Worm (Caenorhabditis elegans) whole organism, L1 larva: ENCODE results near the gene tag-191.

Source experiments
- C04F5.9 ChIP-seq: sonication (generic microtip); optimal IDR thresholded peaks from 2 replicates; lab custom pipeline; 2016; ENCODE audit warnings: missing genetic modification characterization, missing compliant biosample characterization
- F16B12.6 ChIP-seq: fragments of 150-350 bp; optimal IDR thresholded peaks from 2 replicates; lab custom pipeline; 2014; ENCODE audit warnings: missing biosample characterization, missing genetic modification characterization
- aly-2 ChIP-seq: fragments of 150-350 bp; optimal IDR thresholded peaks from 2 replicates; lab custom pipeline; 2014; ENCODE audit warnings: missing biosample characterization, missing genetic modification characterization
- blmp-1 ChIP-seq: fragments of 150-350 bp; optimal IDR thresholded peaks from 2 replicates; lab custom pipeline; 2014; ENCODE audit warnings: missing biosample characterization, missing genetic modification characterization
- ceh-63 ChIP-seq: fragments of 200-800 bp; sonication (Bioruptor generic); optimal IDR thresholded peaks from 2 replicates; lab custom pipeline; 2018; ENCODE audit warnings: mild to moderate bottlenecking, missing genetic modification characterization, missing compliant biosample characterization
- ceh-8 ChIP-seq: fragments of 200-800 bp; sonication (Bioruptor generic); optimal IDR thresholded peaks from 2 replicates; lab custom pipeline; 2018; ENCODE audit warnings: mild to moderate bottlenecking, missing genetic modification characterization, moderate library complexity, missing compliant biosample characterization
- ceh-82 ChIP-seq, 3 experiments: fragments of 150-350 bp in 1 of 3; sonication (generic microtip) in 2 of 3; optimal IDR thresholded peaks; 2 replicates each; lab custom pipeline; 2014 to 2017; ENCODE audit warnings: missing biosample characterization in 3 of 3, missing genetic modification characterization in 3 of 3
- dpl-1 ChIP-seq, 3 experiments: fragments of 150-350 bp in 2 of 3; sonication (generic microtip) in 1 of 3; optimal IDR thresholded peaks; 2 replicates each; lab custom pipeline; 2014 to 2017; ENCODE audit warnings: missing biosample characterization in 3 of 3, missing genetic modification characterization in 3 of 3, missing genetic modification reagents in 3 of 3
- efl-3 ChIP-seq: fragments of 200-800 bp; sonication (Bioruptor generic); optimal IDR thresholded peaks from 2 replicates; lab custom pipeline; 2018; ENCODE audit warnings: mild to moderate bottlenecking, missing genetic modification characterization, missing compliant biosample characterization
- egl-27 ChIP-seq, 2 experiments: fragments of 150-350 bp in 1 of 2; sonication (generic microtip); optimal IDR thresholded peaks; 3 replicates each; lab custom pipeline; 2017 to 2018; ENCODE audit warnings: missing biosample characterization in 2 of 2, missing genetic modification characterization in 2 of 2, missing genetic modification reagents in 2 of 2
- elt-3 ChIP-seq, 6 experiments: fragments of 150-350 bp in 1 of 6; sonication (generic microtip); optimal IDR thresholded peaks; 2 replicates each; lab custom pipeline; 2017 to 2018; ENCODE audit warnings: missing biosample characterization in 6 of 6, missing genetic modification characterization in 6 of 6, inconsistent platforms in 1 of 6
- ets-5 ChIP-seq: fragments of 200-800 bp; sonication (Bioruptor generic); IDR thresholded peaks from 2 replicates; pipeline ENCODE4 v1.3.6; 2022; ENCODE audit warnings: missing genetic modification characterization, missing compliant biosample characterization
- fkh-10 ChIP-seq: sonication (generic microtip); optimal IDR thresholded peaks from 2 replicates; lab custom pipeline; 2017; ENCODE audit warnings: missing biosample characterization, missing genetic modification reagents, missing genetic modification characterization
- fos-1 ChIP-seq: fragments of 150-350 bp; optimal IDR thresholded peaks from 2 replicates; lab custom pipeline; 2014; ENCODE audit warnings: missing biosample characterization, missing genetic modification characterization
- grh-1 ChIP-seq: fragments of 200-800 bp; sonication (Bioruptor generic); IDR thresholded peaks from 2 replicates; pipeline ENCODE4 v1.3.6; 2022; ENCODE audit warnings: missing genetic modification reagents, missing genetic modification characterization, missing compliant biosample characterization
- irx-1 ChIP-seq: sonication (generic microtip); optimal IDR thresholded peaks from 2 replicates; lab custom pipeline; 2016; ENCODE audit warnings: missing genetic modification characterization, missing compliant biosample characterization
- isw-1 ChIP-seq: fragments of 200-800 bp; sonication (Bioruptor generic); IDR thresholded peaks from 2 replicates; pipeline ENCODE4 v1.3.6; 2022; ENCODE audit warnings: missing genetic modification characterization, missing compliant biosample characterization
- jun-1 ChIP-seq: fragments of 150-350 bp; optimal IDR thresholded peaks from 2 replicates; lab custom pipeline; 2014; ENCODE audit warnings: missing biosample characterization, missing genetic modification reagents, missing genetic modification characterization
- lin-13 ChIP-seq: fragments of 150-350 bp; optimal IDR thresholded peaks from 2 replicates; lab custom pipeline; 2014; ENCODE audit warnings: missing biosample characterization, missing genetic modification reagents, missing genetic modification characterization
- lin-14 ChIP-seq: fragments of 200-800 bp; sonication (Bioruptor generic); optimal IDR thresholded peaks from 2 replicates; lab custom pipeline; 2018; ENCODE audit warnings: mild to moderate bottlenecking, missing genetic modification characterization, moderate library complexity, missing compliant biosample characterization
- lin-15B ChIP-seq: fragments of 150-350 bp; sonication (generic microtip); optimal IDR thresholded peaks from 3 replicates; lab custom pipeline; 2014; ENCODE audit warnings: missing biosample characterization, missing genetic modification characterization
- lin-39 ChIP-seq: fragments of 150-350 bp; optimal IDR thresholded peaks from 2 replicates; lab custom pipeline; 2014; ENCODE audit warnings: missing biosample characterization, missing genetic modification reagents, missing genetic modification characterization
- lir-3 ChIP-seq: sonication (generic microtip); optimal IDR thresholded peaks from 2 replicates; lab custom pipeline; 2016; ENCODE audit warnings: mild to moderate bottlenecking, missing genetic modification characterization, moderate library complexity, missing compliant biosample characterization; ENCODE audit not compliant: poor library complexity
- lsy-2 ChIP-seq, 2 experiments: fragments of 150-350 bp; optimal IDR thresholded peaks; 2 replicates each; lab custom pipeline; 2014; ENCODE audit warnings: missing biosample characterization in 2 of 2, missing genetic modification characterization in 2 of 2
- mdl-1 ChIP-seq, 2 experiments: fragments of 150-350 bp; optimal IDR thresholded peaks; 2 replicates each; lab custom pipeline; 2014 to 2017; ENCODE audit warnings: missing biosample characterization in 2 of 2, missing genetic modification characterization in 2 of 2, inconsistent platforms in 1 of 2
- mef-2 ChIP-seq: fragments of 150-350 bp; optimal IDR thresholded peaks from 2 replicates; lab custom pipeline; 2014; ENCODE audit warnings: missing biosample characterization, missing genetic modification characterization
- mep-1 ChIP-seq: fragments of 150-350 bp; optimal IDR thresholded peaks from 2 replicates; lab custom pipeline; 2014; ENCODE audit warnings: missing biosample characterization, missing genetic modification characterization
- nhr-20 ChIP-seq: sonication (generic microtip); optimal IDR thresholded peaks from 2 replicates; lab custom pipeline; 2016; ENCODE audit warnings: mild to moderate bottlenecking, missing genetic modification characterization, missing compliant biosample characterization
- nhr-47 ChIP-seq: sonication (generic microtip); optimal IDR thresholded peaks from 2 replicates; lab custom pipeline; 2016; ENCODE audit warnings: mild to moderate bottlenecking, missing genetic modification characterization, moderate library complexity, missing compliant biosample characterization
- nhr-71 ChIP-seq: sonication (generic microtip); optimal IDR thresholded peaks from 2 replicates; lab custom pipeline; 2016; ENCODE audit warnings: mild to moderate bottlenecking, missing genetic modification characterization, moderate library complexity, missing compliant biosample characterization
- nhr-76 ChIP-seq: sonication (generic microtip); optimal IDR thresholded peaks from 2 replicates; lab custom pipeline; 2017; ENCODE audit warnings: missing biosample characterization, missing genetic modification characterization
- nhr-77 ChIP-seq: fragments of 150-350 bp; optimal IDR thresholded peaks from 2 replicates; lab custom pipeline; 2014; ENCODE audit warnings: missing biosample characterization, missing genetic modification characterization
- nhr-84 ChIP-seq: sonication (generic microtip); optimal IDR thresholded peaks from 2 replicates; lab custom pipeline; 2017; ENCODE audit warnings: missing biosample characterization, missing genetic modification characterization
- nhr-85 ChIP-seq: sonication (generic microtip); peaks from one replicate; lab custom pipeline; 2016; ENCODE audit warnings: missing genetic modification characterization, inconsistent platforms, missing compliant biosample characterization
- pag-3 ChIP-seq: sonication (generic microtip); optimal IDR thresholded peaks from 2 replicates; lab custom pipeline; 2017; ENCODE audit warnings: missing genetic modification characterization, mild to moderate bottlenecking, missing compliant biosample characterization, antibody characterized with exemption, borderline replicate concordance; ENCODE audit not compliant: insufficient read depth
- pax-3 ChIP-seq: fragments of 200-800 bp; sonication (Bioruptor generic); optimal IDR thresholded peaks from 2 replicates; lab custom pipeline; 2018; ENCODE audit warnings: mild to moderate bottlenecking, missing genetic modification characterization, moderate library complexity, missing compliant biosample characterization
- rnt-1 ChIP-seq: sonication (generic microtip); optimal IDR thresholded peaks from 2 replicates; lab custom pipeline; 2016; ENCODE audit warnings: mild to moderate bottlenecking, missing genetic modification characterization, moderate library complexity, missing compliant biosample characterization
- sox-4 ChIP-seq: sonication (generic microtip); optimal IDR thresholded peaks from 2 replicates; lab custom pipeline; 2016; ENCODE audit warnings: missing genetic modification characterization, missing compliant biosample characterization
- sptf-1 ChIP-seq: fragments of 150-350 bp; optimal IDR thresholded peaks from 2 replicates; lab custom pipeline; 2014; ENCODE audit warnings: missing biosample characterization, missing genetic modification characterization
- swsn-7 ChIP-seq: sonication (generic microtip); optimal IDR thresholded peaks from 2 replicates; lab custom pipeline; 2016; ENCODE audit warnings: missing genetic modification characterization, missing compliant biosample characterization
- tbx-2 ChIP-seq: sonication (generic microtip); optimal IDR thresholded peaks from 2 replicates; lab custom pipeline; 2016; ENCODE audit warnings: missing genetic modification characterization, missing compliant biosample characterization
- tlp-1 ChIP-seq: fragments of 150-350 bp; optimal IDR thresholded peaks from 2 replicates; lab custom pipeline; 2014; ENCODE audit warnings: missing biosample characterization, missing genetic modification characterization
- unc-130 ChIP-seq: fragments of 150-350 bp; optimal IDR thresholded peaks from 2 replicates; lab custom pipeline; 2017; ENCODE audit warnings: missing biosample characterization, missing genetic modification characterization, inconsistent platforms
- unc-30 ChIP-seq: sonication (generic microtip); optimal IDR thresholded peaks from 2 replicates; lab custom pipeline; 2017; ENCODE audit warnings: missing biosample characterization, missing genetic modification characterization
- unc-86 ChIP-seq: sonication (generic microtip); optimal IDR thresholded peaks from 2 replicates; lab custom pipeline; 2016; ENCODE audit warnings: missing genetic modification characterization, missing compliant biosample characterization
- unc-98 ChIP-seq: fragments of 200-800 bp; sonication (Bioruptor generic); IDR thresholded peaks from 2 replicates; pipeline ENCODE4 v1.3.6; 2022; ENCODE audit warnings: missing genetic modification characterization, missing compliant biosample characterization
- xbp-1 ChIP-seq: sonication (generic microtip); optimal IDR thresholded peaks from 2 replicates; lab custom pipeline; 2016; ENCODE audit warnings: missing genetic modification characterization, missing compliant biosample characterization
- zag-1 ChIP-seq: fragments of 150-350 bp; optimal IDR thresholded peaks from 2 replicates; lab custom pipeline; 2014; ENCODE audit warnings: missing biosample characterization, missing genetic modification characterization
- zip-4 ChIP-seq: fragments of 200-800 bp; sonication (Bioruptor generic); optimal IDR thresholded peaks from 2 replicates; lab custom pipeline; 2018; ENCODE audit warnings: mild to moderate bottlenecking, missing genetic modification characterization, moderate library complexity, missing compliant biosample characterization
- ztf-4 ChIP-seq: fragments of 150-350 bp; optimal IDR thresholded peaks from 2 replicates; lab custom pipeline; 2014; ENCODE audit warnings: missing biosample characterization, missing genetic modification characterization

The tag-191 gene

ce11 chrV:14546569-14546968 is 10.4 kb upstream of the tag-191 start, which contains the start of gene C53A5.13:
TSS of gene C53A5.13 (plus strand) at chrV:14546869.
- TF ChIP-seq blmp-1, result peak; percentile 60
- TF ChIP-seq C04F5.9 (tag; lab: Kevin White, UChicago), result no peak
- TF ChIP-seq nhr-85, result peak; percentile 58
- no peak for TF ChIP-seq jun-1 (tag; lab: Kevin White, UChicago)
- TF ChIP-seq rnt-1 (tag; lab: Kevin White, UChicago), result no peak

- TF ChIP-seq lir-3 (tag; lab: Kevin White, UChicago) (no peak), ets-5 (GFP tag; lab: Robert Waterston, UW) (no peak), lsy-2 (tag; optimal IDR thresholded peaks at IDR 0.05; lab: Kevin White, UChicago) (peak in 1 of 2 experiments; percentile 56), C04F5.9 (tag; lab: Kevin White, UChicago) (no peak), nhr-84 (tag; lab: Kevin White, UChicago) (no peak), grh-1 (GFP tag; lab: Robert Waterston, UW) (no peak), mep-1 (tag; lab: Kevin White, UChicago) (no peak), pag-3 (tag; lab: Kevin White, UChicago) (no peak), fkh-10 (GFP tag; lab: Kevin White, UChicago) (no peak), isw-1 (GFP tag; lab: Robert Waterston, UW) (no peak), unc-130 (tag; lab: Kevin White, UChicago) (no peak), efl-3 (GFP tag; lab: Kevin White, UChicago) (no peak), pax-3 (no peak), ceh-82 (tag; optimal IDR thresholded peaks at IDR 0.05; lab: Kevin White, UChicago) (no peak), ceh-8 (GFP tag; lab: Kevin White, UChicago) (no peak), F16B12.6 (tag; lab: Kevin White, UChicago) (no peak), lin-13 (no peak), dpl-1 (GFP tag; optimal IDR thresholded peaks at IDR 0.05; lab: Kevin White, UChicago) (peak in 1 of 3 experiments; percentile 49), zip-4 (GFP tag; lab: Kevin White, UChicago) (no peak), nhr-77 (no peak), unc-98 (GFP tag; lab: Robert Waterston, UW) (no peak), ceh-63 (GFP tag; lab: Kevin White, UChicago) (no peak), fos-1 (tag; lab: Kevin White, UChicago) (no peak), lin-39 (tag; lab: Kevin White, UChicago) (no peak), rnt-1 (tag; lab: Kevin White, UChicago) (no peak), swsn-7 (tag; lab: Kevin White, UChicago) (no peak), mef-2 (tag; lab: Kevin White, UChicago) (no peak), lin-15B (tag; lab: Kevin White, UChicago) (peak; percentile 14), unc-86 (no peak), nhr-47 (tag; lab: Kevin White, UChicago) (peak; percentile 21), nhr-20 (tag; lab: Kevin White, UChicago) (no peak), lin-14 (GFP tag; lab: Kevin White, UChicago) (peak; percentile 59), aly-2 (tag; lab: Kevin White, UChicago) (no peak), jun-1 (tag; lab: Kevin White, UChicago) (no peak), unc-30 (tag; lab: Kevin White, UChicago) (no peak), irx-1 (no peak), xbp-1 (tag; lab: Kevin White, UChicago) (no peak), mdl-1 (tag; optimal IDR thresholded peaks at IDR 0.05; lab: Kevin White, UChicago) (no peak), nhr-76 (tag; lab: Kevin White, UChicago) (no peak), ztf-4 (no peak), egl-27 (tag; optimal IDR thresholded peaks at IDR 0.05; lab: Kevin White, UChicago) (no peak), nhr-71 (tag; lab: Kevin White, UChicago) (peak; percentile 42), sox-4 (tag; lab: Kevin White, UChicago) (no peak), blmp-1 (peak; percentile 52), sptf-1 (tag; lab: Kevin White, UChicago) (no peak), tlp-1 (tag; lab: Kevin White, UChicago) (no peak), nhr-85 (no peak), tbx-2 (tag; lab: Kevin White, UChicago) (no peak), elt-3 (tag; optimal IDR thresholded peaks at IDR 0.05; lab: Kevin White, UChicago) (no peak), zag-1 (tag; lab: Kevin White, UChicago) (no peak)
Observed at ce11 chrV:14545816-14546283, 9.7 kb upstream of the tag-191 start, which contains the start of gene rike-1. TSS of gene rike-1 (minus strand) at chrV:14545866.
